Fruit fly (Drosophila melanogaster) whole organism, adult: ENCODE measurements around the gene Dscam3.
"Not testable (repeated sequence)": the region's sequence is repeated elsewhere in the genome, so short reads cannot be mapped to it uniquely, and the experiment has no call there.

Experiments used
- CG11617 ChIP-seq: fragments of 200-800 bp; sonication (Bioruptor generic); optimal IDR thresholded peaks from 2 replicates; lab custom pipeline; 2017; ENCODE audit warnings: mild to moderate bottlenecking, missing biosample characterization, missing genetic modification reagents, missing genetic modification characterization
- CG12768 ChIP-seq: fragments of 200-800 bp; sonication (Bioruptor generic); optimal IDR thresholded peaks from 2 replicates; lab custom pipeline; 2017; ENCODE audit warnings: missing biosample characterization, missing genetic modification characterization, mild to moderate bottlenecking, moderate library complexity, missing genetic modification reagents
- CG14711 ChIP-seq: fragments of 200-800 bp; sonication (Bioruptor generic); optimal IDR thresholded peaks from 2 replicates; lab custom pipeline; 2018; ENCODE audit warnings: missing biosample characterization, mild to moderate bottlenecking, missing genetic modification characterization, moderate library complexity
- CG1620 ChIP-seq: fragments of 200-800 bp; sonication (Bioruptor generic); optimal IDR thresholded peaks from 2 replicates; lab custom pipeline; 2016; ENCODE audit warnings: missing biosample characterization, missing genetic modification characterization
- CG33017 ChIP-seq: fragments of 200-800 bp; sonication (Bioruptor generic); optimal IDR thresholded peaks from 2 replicates; lab custom pipeline; 2018; ENCODE audit warnings: missing biosample characterization, mild to moderate bottlenecking, missing genetic modification characterization, moderate library complexity
- CG5204 ChIP-seq: fragments of 200-800 bp; sonication (Bioruptor generic); optimal IDR thresholded peaks from 2 replicates; lab custom pipeline; 2016; ENCODE audit warnings: missing biosample characterization, missing genetic modification characterization
- CG7045 ChIP-seq: fragments of 200-800 bp; sonication (Bioruptor generic); optimal IDR thresholded peaks from 2 replicates; lab custom pipeline; 2017; ENCODE audit warnings: missing biosample characterization, mild to moderate bottlenecking, missing genetic modification characterization
- CG7101 ChIP-seq: fragments of 200-800 bp; sonication (Bioruptor generic); optimal IDR thresholded peaks from 2 replicates; lab custom pipeline; 2018; ENCODE audit warnings: missing biosample characterization, mild to moderate bottlenecking, missing genetic modification characterization, moderate library complexity
- Clk ChIP-seq: fragments of 200-800 bp; sonication (Bioruptor generic); optimal IDR thresholded peaks from 2 replicates; lab custom pipeline; 2017; ENCODE audit warnings: missing biosample characterization, missing genetic modification characterization
- Crg-1 ChIP-seq: fragments of 200-800 bp; sonication (Bioruptor generic); optimal IDR thresholded peaks from 2 replicates; lab custom pipeline; 2016; ENCODE audit warnings: missing biosample characterization, missing genetic modification characterization
- Hr96 ChIP-seq: fragments of 200-800 bp; sonication (Bioruptor generic); optimal IDR thresholded peaks from 2 replicates; lab custom pipeline; 2016; ENCODE audit warnings: missing biosample characterization, missing genetic modification characterization
- Mnt ChIP-seq: fragments of 200-800 bp; sonication (Bioruptor generic); optimal IDR thresholded peaks from 2 replicates; lab custom pipeline; 2016; ENCODE audit warnings: missing biosample characterization, mild to moderate bottlenecking, missing genetic modification characterization
- bab1 ChIP-seq: fragments of 200-800 bp; sonication (Bioruptor generic); optimal IDR thresholded peaks from 3 replicates; lab custom pipeline; 2019; ENCODE audit warnings: missing biosample characterization, mild to moderate bottlenecking, missing genetic modification characterization, moderate library complexity
- cic ChIP-seq: fragments of 200-800 bp; sonication (Bioruptor generic); optimal IDR thresholded peaks from 2 replicates; lab custom pipeline; 2017; ENCODE audit warnings: missing biosample characterization, mild to moderate bottlenecking, missing genetic modification characterization, moderate library complexity
- cnc ChIP-seq, 2 experiments: fragments of >200 bp; optimal IDR thresholded peaks; 2 replicates each; lab custom pipeline; 2017
- kay ChIP-seq: fragments of 200-800 bp; sonication (Bioruptor generic); peaks from one replicate; lab custom pipeline; 2016; ENCODE audit warnings: missing biosample characterization, missing genetic modification characterization, borderline replicate concordance
- ovo ChIP-seq: fragments of 200-800 bp; sonication (Bioruptor generic); optimal IDR thresholded peaks from 2 replicates; lab custom pipeline; 2016; ENCODE audit warnings: missing biosample characterization, missing genetic modification characterization
- pad ChIP-seq: fragments of 200-800 bp; sonication (Bioruptor generic); optimal IDR thresholded peaks from 3 replicates; lab custom pipeline; 2017; ENCODE audit warnings: missing biosample characterization, missing genetic modification characterization, mild to moderate bottlenecking, moderate library complexity, missing genetic modification reagents
- tj ChIP-seq: fragments of 200-800 bp; sonication (Bioruptor generic); optimal IDR thresholded peaks from 3 replicates; lab custom pipeline; 2017; ENCODE audit warnings: missing biosample characterization, mild to moderate bottlenecking, missing genetic modification characterization, moderate library complexity
- toe ChIP-seq: fragments of 200-800 bp; sonication (Bioruptor generic); optimal IDR thresholded peaks from 2 replicates; lab custom pipeline; 2016; ENCODE audit warnings: missing biosample characterization, missing genetic modification characterization

Gene Dscam3

DNA sequence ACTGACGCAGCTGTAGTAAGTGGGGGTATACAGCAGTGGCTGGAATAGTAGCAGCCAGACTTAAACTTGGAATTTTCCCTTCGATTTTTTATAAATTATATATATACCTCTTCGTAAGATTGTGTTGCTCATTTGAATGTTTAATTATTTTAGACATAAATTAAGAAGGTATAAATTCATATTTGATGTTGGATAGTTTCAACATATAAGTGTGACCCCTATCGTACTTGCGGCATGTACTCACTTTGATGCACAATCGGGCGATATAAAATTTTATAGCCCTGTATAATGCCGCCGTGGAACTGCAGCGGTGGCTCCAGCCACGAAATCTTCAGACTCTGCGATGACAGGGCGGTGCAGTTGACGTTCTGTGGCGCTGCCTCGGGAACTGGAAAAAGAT lies 24.2 kb downstream of the Dscam3 start:
- no peak for TF ChIP-seq Hr96 (GFP tag; lab: Kevin White, UChicago)
- TF ChIP-seq cic (GFP tag; lab: Kevin White, UChicago): no peak
- no peak for TF ChIP-seq cnc (optimal IDR thresholded peaks at IDR 0.05; lab: Kevin White, UChicago)
- TF ChIP-seq CG11617: no peak
- TF ChIP-seq bab1 (GFP tag; lab: Kevin White, UChicago): no peak
- no peak for TF ChIP-seq ovo (GFP tag; lab: Kevin White, UChicago)
- TF ChIP-seq CG5204 (GFP tag; lab: Kevin White, UChicago): no peak
- no peak for TF ChIP-seq CG7045 (GFP tag; lab: Kevin White, UChicago)
- TF ChIP-seq Crg-1 (GFP tag; lab: Kevin White, UChicago): no peak
- TF ChIP-seq pad (GFP tag; lab: Kevin White, UChicago): no peak
- no peak for TF ChIP-seq CG33017 (tag; lab: Kevin White, UChicago)
- no peak for TF ChIP-seq Clk (GFP tag; lab: Kevin White, UChicago)
- no peak for TF ChIP-seq tj (GFP tag; lab: Kevin White, UChicago)
- TF ChIP-seq Mnt: no peak
- TF ChIP-seq CG1620 (GFP tag; lab: Kevin White, UChicago): no peak
- no peak for TF ChIP-seq CG12768
- no peak for TF ChIP-seq toe (GFP tag; lab: Kevin White, UChicago)
- no peak for TF ChIP-seq CG7101 (tag; lab: Kevin White, UChicago)
- no peak for TF ChIP-seq CG14711 (tag; lab: Kevin White, UChicago)

DNA sequence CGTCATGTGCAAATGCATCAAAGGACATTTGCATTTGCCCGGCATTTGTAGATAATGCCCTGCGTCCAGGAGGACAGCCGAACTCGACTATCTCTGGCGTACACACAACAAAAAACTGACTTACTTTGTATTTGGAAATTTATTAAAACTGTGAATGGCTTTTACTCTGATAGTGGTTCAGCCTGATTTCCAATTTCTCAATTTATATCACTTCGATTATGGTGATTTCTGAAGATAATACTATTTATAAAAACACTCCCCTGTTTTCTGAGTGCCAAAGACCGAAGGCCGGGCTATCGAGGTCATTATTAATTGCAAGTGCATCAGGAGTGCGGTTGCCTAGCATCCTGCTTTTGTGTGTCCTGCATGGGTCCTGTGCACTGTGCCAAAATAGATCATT lies 34.5 kb downstream of the Dscam3 start:
- TF ChIP-seq ovo (GFP tag; lab: Kevin White, UChicago) (no peak), cic (GFP tag; lab: Kevin White, UChicago) (no peak), Clk (GFP tag; lab: Kevin White, UChicago) (no peak), Crg-1 (GFP tag; lab: Kevin White, UChicago) (no peak), pad (GFP tag; lab: Kevin White, UChicago) (no peak), CG14711 (tag; lab: Kevin White, UChicago) (no peak), CG1620 (GFP tag; lab: Kevin White, UChicago) (no peak), CG12768 (no peak)

DNA sequence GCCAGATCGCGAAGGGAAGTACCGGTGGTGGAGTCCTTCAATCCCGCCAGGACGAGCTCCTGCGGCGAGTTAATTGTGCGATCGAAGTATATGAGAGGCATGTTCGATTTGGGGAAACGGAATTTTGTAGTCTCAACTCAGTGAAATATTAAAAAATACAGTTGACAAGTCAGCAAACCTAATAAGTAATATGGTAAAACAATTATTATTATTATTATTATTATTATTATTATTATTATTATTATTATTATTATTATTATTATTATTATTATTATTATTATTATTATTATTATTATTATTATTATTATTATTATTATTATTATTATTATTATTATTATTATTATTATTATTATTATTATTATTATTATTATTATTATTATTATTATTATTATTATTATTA lies 48.8 kb downstream of the Dscam3 start, which contains the start of gene CG14330:
TSS of gene CG14330 (minus strand) at position 101 of the 400 bp plus-strand sequence.
- TF ChIP-seq ovo (GFP tag; lab: Kevin White, UChicago); CG14711 (tag; lab: Kevin White, UChicago); kay (GFP tag; lab: Kevin White, UChicago): not testable (repeated sequence)

DNA sequence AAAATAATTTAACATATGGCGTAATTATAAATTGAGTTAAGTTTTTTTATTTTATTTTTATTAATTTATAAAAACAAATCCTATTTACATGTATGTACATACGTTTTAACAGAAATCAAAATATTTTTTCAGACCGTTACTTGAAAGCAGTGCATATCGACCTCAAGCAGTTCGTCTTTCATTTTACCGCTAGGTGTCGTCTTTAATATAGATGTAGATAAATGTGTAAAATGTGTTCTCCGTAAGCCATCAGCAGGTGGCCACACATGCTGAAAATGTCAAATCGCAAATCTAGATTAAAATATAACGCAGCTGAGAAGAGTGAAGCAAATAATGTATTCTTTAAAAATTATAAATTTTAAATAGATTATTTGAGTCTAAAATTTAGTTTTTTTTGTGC lies 56.1 kb downstream of the Dscam3 start:
- no peak for TF ChIP-seq CG12768
- TF ChIP-seq CG7101 (tag; lab: Kevin White, UChicago): no peak
- TF ChIP-seq Mnt: no peak
- no peak for TF ChIP-seq kay (GFP tag; lab: Kevin White, UChicago)
- no peak for TF ChIP-seq ovo (GFP tag; lab: Kevin White, UChicago)
- no peak for TF ChIP-seq tj (GFP tag; lab: Kevin White, UChicago)

DNA sequence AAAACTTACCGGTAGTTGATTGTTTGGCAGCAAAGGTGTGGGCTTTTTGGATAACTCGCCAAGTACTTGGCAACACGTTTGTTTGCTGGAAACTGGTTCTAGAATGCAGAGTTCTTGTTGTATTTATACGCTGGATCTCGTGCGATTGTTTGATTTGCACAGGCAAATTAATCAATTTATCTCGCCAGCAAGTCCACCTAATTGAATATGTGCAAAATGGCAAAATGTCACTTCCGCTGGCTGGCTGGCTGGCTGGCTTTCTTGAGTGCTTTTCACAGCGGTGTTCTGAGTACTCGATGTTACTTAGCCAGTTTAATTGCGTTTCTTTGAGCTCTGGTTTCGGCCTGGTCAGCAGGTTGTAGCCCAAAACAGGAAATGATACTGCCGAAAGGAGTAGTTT lies 56.7 kb downstream of the Dscam3 start, which contains the start of gene Eh:
TSS of gene Eh (minus strand) at position 101 of the 400 bp plus-strand sequence.
- TF ChIP-seq CG1620 (GFP tag; lab: Kevin White, UChicago) (no peak), kay (GFP tag; lab: Kevin White, UChicago) (no peak), CG12768 (no peak), CG5204 (GFP tag; lab: Kevin White, UChicago) (no peak), tj (GFP tag; lab: Kevin White, UChicago) (no peak), CG11617 (no peak)

DNA sequence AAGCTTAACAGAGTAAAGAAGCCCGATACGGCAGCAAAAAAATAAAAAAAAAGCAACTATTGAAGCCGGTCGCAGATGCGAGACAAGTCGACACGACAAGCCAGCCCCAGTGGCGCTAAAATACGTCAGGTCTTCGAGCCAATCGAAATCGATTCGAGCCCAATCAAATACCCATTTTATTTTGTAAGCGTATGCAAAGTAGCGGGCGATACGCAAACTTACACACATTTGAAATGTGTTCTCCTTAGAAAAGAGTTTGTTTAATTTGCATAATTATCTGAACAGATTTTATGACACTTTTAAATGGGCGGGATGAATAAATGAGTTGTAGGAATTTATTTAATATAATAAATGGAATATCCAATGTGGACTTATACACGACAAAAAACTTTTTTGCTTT lies 57.9 kb downstream of the Dscam3 start:
- TF ChIP-seq tj (GFP tag; lab: Kevin White, UChicago) (no peak), bab1 (GFP tag; lab: Kevin White, UChicago) (no peak), Mnt (no peak), CG5204 (GFP tag; lab: Kevin White, UChicago) (no peak), CG1620 (GFP tag; lab: Kevin White, UChicago) (no peak), pad (GFP tag; lab: Kevin White, UChicago) (no peak), cic (GFP tag; lab: Kevin White, UChicago) (no peak), CG33017 (tag; lab: Kevin White, UChicago) (no peak), cnc (optimal IDR thresholded peaks at IDR 0.05; lab: Kevin White, UChicago) (no peak), ovo (GFP tag; lab: Kevin White, UChicago) (no peak), CG14711 (tag; lab: Kevin White, UChicago) (no peak), Hr96 (GFP tag; lab: Kevin White, UChicago) (no peak), CG12768 (no peak)

DNA sequence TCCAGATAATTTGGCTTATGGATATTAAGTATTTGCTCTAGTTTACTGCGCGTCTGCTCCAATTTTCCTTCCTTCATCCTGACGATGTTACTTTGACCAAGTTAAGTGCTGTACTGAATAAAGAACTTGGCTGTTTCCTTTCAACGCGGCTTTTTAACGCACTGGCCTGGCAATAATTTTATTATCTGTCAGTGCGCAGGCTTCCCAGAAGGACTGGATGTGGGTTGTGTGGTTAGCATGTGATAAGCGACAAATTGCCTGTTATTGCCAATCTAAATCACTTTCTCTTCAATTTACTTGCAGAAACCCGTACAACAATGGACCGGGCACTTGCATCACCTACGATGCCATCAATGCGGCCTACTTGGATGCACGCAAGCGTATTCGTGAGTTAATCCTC lies 64.8 kb downstream of the Dscam3 start, which contains the start of gene CG14331:
TSS of gene CG14331 (minus strand) at position 101 of the 400 bp plus-strand sequence.
- TF ChIP-seq ovo (GFP tag; lab: Kevin White, UChicago) (no peak), cnc (optimal IDR thresholded peaks at IDR 0.05; lab: Kevin White, UChicago) (no peak), CG14711 (tag; lab: Kevin White, UChicago) (no peak), CG33017 (tag; lab: Kevin White, UChicago) (no peak), toe (GFP tag; lab: Kevin White, UChicago) (no peak), CG12768 (no peak), CG5204 (GFP tag; lab: Kevin White, UChicago) (no peak), cic (GFP tag; lab: Kevin White, UChicago) (no peak), Clk (GFP tag; lab: Kevin White, UChicago) (no peak), kay (GFP tag; lab: Kevin White, UChicago) (no peak)
